Worm (Caenorhabditis elegans): ENCODE measurements around the gene ZK897.10.

The ZK897.10 gene

ce11 chrIV:12725228-12725627, 39.9 kb upstream of the ZK897.10 start:
- TF ChIP-seq nhr-2 (tag; optimal IDR thresholded peaks at IDR 0.05): no peak
- no peak for TF ChIP-seq unc-39 (tag; optimal IDR thresholded peaks at IDR 0.05)
- TF ChIP-seq mab-5 (tag; optimal IDR thresholded peaks at IDR 0.05): no peak
- no peak for TF ChIP-seq ztf-11 (tag; optimal IDR thresholded peaks at IDR 0.05)
- TF ChIP-seq nhr-76 (tag; optimal IDR thresholded peaks at IDR 0.05): no peak
- TF ChIP-seq mls-2 (tag; optimal IDR thresholded peaks at IDR 0.05): no peak
- no peak for TF ChIP-seq cnd-1 (tag; optimal IDR thresholded peaks at IDR 0.05)
- TF ChIP-seq unc-62 (GFP tag; optimal IDR thresholded peaks at IDR 0.05): no peak
- no peak for TF ChIP-seq blmp-1 (tag; optimal IDR thresholded peaks at IDR 0.05)
- TF ChIP-seq ham-2 (GFP tag; optimal IDR thresholded peaks at IDR 0.05): no peak

ce11 chrIV:12725925-12726324, 39.2 kb upstream of the ZK897.10 start:
- TF ChIP-seq sem-2 (GFP tag; optimal IDR thresholded peaks at IDR 0.05) (no peak), tbx-8 (GFP tag; optimal IDR thresholded peaks at IDR 0.05) (no peak), mab-5 (tag; optimal IDR thresholded peaks at IDR 0.05) (no peak), ham-2 (GFP tag; optimal IDR thresholded peaks at IDR 0.05) (no peak), lin-13 (tag; optimal IDR thresholded peaks at IDR 0.05) (no peak), sptf-1 (tag; optimal IDR thresholded peaks at IDR 0.05) (no peak), blmp-1 (tag; optimal IDR thresholded peaks at IDR 0.05) (no peak), ceh-43 (GFP tag; optimal IDR thresholded peaks at IDR 0.05) (no peak), nhr-76 (tag; optimal IDR thresholded peaks at IDR 0.05) (no peak), ces-1 (GFP tag; optimal IDR thresholded peaks at IDR 0.05) (no peak), ceh-39 (tag; optimal IDR thresholded peaks at IDR 0.05) (no peak), elt-1 (tag; optimal IDR thresholded peaks at IDR 0.05; ENCODE audit: borderline replicate concordance, insufficient read depth) (no peak), pha-4 (tag; optimal IDR thresholded peaks at IDR 0.05) (no peak), hlh-1 (tag; optimal IDR thresholded peaks at IDR 0.05) (no peak)

ce11 chrIV:12728162-12728561, 37.0 kb upstream of the ZK897.10 start:
- TF ChIP-seq unc-62 (GFP tag; optimal IDR thresholded peaks at IDR 0.05) (no peak), pha-4 (tag; optimal IDR thresholded peaks at IDR 0.05) (no peak), zip-8 (tag; optimal IDR thresholded peaks at IDR 0.05) (no peak), bed-3 (GFP tag; optimal IDR thresholded peaks at IDR 0.05) (no peak), M03D4.4 (tag; optimal IDR thresholded peaks at IDR 0.05) (no peak), nhr-237 (tag; optimal IDR thresholded peaks at IDR 0.05) (no peak), lsy-2 (tag; optimal IDR thresholded peaks at IDR 0.05) (no peak), mep-1 (tag; optimal IDR thresholded peaks at IDR 0.05) (no peak), flh-1 (GFP tag; optimal IDR thresholded peaks at IDR 0.05) (no peak), drap-1 (GFP tag; optimal IDR thresholded peaks at IDR 0.05) (no peak), ham-2 (GFP tag; optimal IDR thresholded peaks at IDR 0.05) (no peak), blmp-1 (tag; optimal IDR thresholded peaks at IDR 0.05) (no peak), unc-120 (tag; optimal IDR thresholded peaks at IDR 0.05; ENCODE audit: poor library complexity, severe bottlenecking) (no peak), mls-2 (tag; optimal IDR thresholded peaks at IDR 0.05) (no peak), sptf-1 (tag; optimal IDR thresholded peaks at IDR 0.05) (no peak), ceh-39 (tag; optimal IDR thresholded peaks at IDR 0.05) (no peak), ces-1 (GFP tag; optimal IDR thresholded peaks at IDR 0.05) (no peak), unc-39 (tag; optimal IDR thresholded peaks at IDR 0.05) (no peak)

ce11 chrIV:12741438-12741837, 23.7 kb upstream of the ZK897.10 start, which contains the start of gene T23F6.5:
Gene T23F6.5 (minus strand): TSS chrIV:12741538.
- TF ChIP-seq lin-13 (tag; optimal IDR thresholded peaks at IDR 0.05) (no peak), blmp-1 (tag; optimal IDR thresholded peaks at IDR 0.05) (peak; percentile 29), nhr-237 (tag; optimal IDR thresholded peaks at IDR 0.05) (no peak)

ce11 chrIV:12743680-12744079, 21.5 kb upstream of the ZK897.10 start:
- TF ChIP-seq nhr-76 (tag; optimal IDR thresholded peaks at IDR 0.05) (no peak), lin-32 (GFP tag; optimal IDR thresholded peaks at IDR 0.05) (no peak), sem-2 (GFP tag; optimal IDR thresholded peaks at IDR 0.05) (no peak), mls-2 (tag; optimal IDR thresholded peaks at IDR 0.05) (no peak), M03D4.4 (tag; optimal IDR thresholded peaks at IDR 0.05) (no peak), drap-1 (GFP tag; optimal IDR thresholded peaks at IDR 0.05) (no peak), mep-1 (tag; optimal IDR thresholded peaks at IDR 0.05) (no peak), nhr-2 (tag; optimal IDR thresholded peaks at IDR 0.05) (no peak), ham-2 (GFP tag; optimal IDR thresholded peaks at IDR 0.05) (no peak), nhr-28 (tag; optimal IDR thresholded peaks at IDR 0.05) (no peak), nhr-12 (tag; optimal IDR thresholded peaks at IDR 0.05) (no peak)

Data from whole organism, mixed stage, embryonic.